Fruit fly (Drosophila melanogaster) whole organism, embryonic: ENCODE measurements around the gene pcm.

ENCODE experiments used
- Ada2b ChIP-seq: fragments of 200-800 bp; sonication (Bioruptor generic); IDR thresholded peaks from 2 replicates; pipeline ENCODE4 v1.3.6; 2022; ENCODE audit warnings: missing biosample characterization, missing genetic modification characterization
- Aef1 ChIP-seq: fragments of 200-800 bp; sonication (Bioruptor generic); IDR thresholded peaks from 3 replicates; pipeline ENCODE4 v1.3.6; 2022; ENCODE audit warnings: missing biosample characterization, missing genetic modification characterization
- Asciz ChIP-seq: fragments of 200-800 bp; sonication (Bioruptor generic); optimal IDR thresholded peaks from 2 replicates; lab custom pipeline; 2017; ENCODE audit warnings: missing biosample characterization, mild to moderate bottlenecking, missing genetic modification characterization, missing genetic modification reagents
- C15 ChIP-seq: fragments of 200-800 bp; sonication (Bioruptor generic); IDR thresholded peaks from 3 replicates; pipeline ENCODE4 v1.3.6; 2022; ENCODE audit warnings: missing biosample characterization, missing genetic modification characterization
- CG10147 ChIP-seq: fragments of 200-800 bp; sonication (Bioruptor generic); optimal IDR thresholded peaks from 2 replicates; lab custom pipeline; 2019; ENCODE audit warnings: missing biosample characterization, mild to moderate bottlenecking, missing genetic modification characterization, moderate library complexity
- CG11085 ChIP-seq: fragments of 200-800 bp; sonication (Bioruptor generic); IDR thresholded peaks from 2 replicates; pipeline ENCODE4 v1.3.6; 2022; ENCODE audit warnings: missing biosample characterization, missing genetic modification characterization
- CG11695 ChIP-seq: fragments of 200-800 bp; sonication (Bioruptor generic); IDR thresholded peaks from 3 replicates; pipeline ENCODE4 v1.3.6; 2022; ENCODE audit warnings: missing biosample characterization, missing genetic modification characterization
- CG12104 ChIP-seq: fragments of 200-800 bp; sonication (Bioruptor generic); optimal IDR thresholded peaks from 3 replicates; lab custom pipeline; 2016; ENCODE audit warnings: missing biosample characterization, missing genetic modification characterization
- CG12391 ChIP-seq: fragments of 200-800 bp; sonication (Bioruptor generic); optimal IDR thresholded peaks from 3 replicates; lab custom pipeline; 2018; ENCODE audit warnings: missing biosample characterization, mild to moderate bottlenecking, missing genetic modification characterization, moderate library complexity
- CG12744 ChIP-seq: fragments of 200-800 bp; sonication (Bioruptor generic); optimal IDR thresholded peaks from 2 replicates; lab custom pipeline; 2016; ENCODE audit warnings: missing biosample characterization, missing genetic modification characterization
- CG12769 ChIP-seq: fragments of 200-800 bp; sonication (Bioruptor generic); optimal IDR thresholded peaks from 2 replicates; lab custom pipeline; 2019; ENCODE audit warnings: missing biosample characterization, mild to moderate bottlenecking, missing genetic modification characterization, moderate library complexity
- CG14710 ChIP-seq: fragments of 200-800 bp; sonication (Bioruptor generic); optimal IDR thresholded peaks from 3 replicates; lab custom pipeline; 2019; ENCODE audit warnings: missing biosample characterization, mild to moderate bottlenecking, missing genetic modification characterization, moderate library complexity
- CG1647 ChIP-seq: fragments of 200-800 bp; sonication (Bioruptor generic); optimal IDR thresholded peaks from 3 replicates; lab custom pipeline; 2016; ENCODE audit warnings: missing biosample characterization, missing genetic modification characterization
- CG16815 ChIP-seq: fragments of 200-800 bp; sonication (Bioruptor generic); optimal IDR thresholded peaks from 3 replicates; lab custom pipeline; 2017; ENCODE audit warnings: missing biosample characterization, mild to moderate bottlenecking, missing genetic modification characterization
- CG30020 ChIP-seq: fragments of 200-800 bp; optimal IDR thresholded peaks from 2 replicates; lab custom pipeline; 2019; ENCODE audit warnings: missing biosample characterization, mild to moderate bottlenecking, missing genetic modification characterization, moderate library complexity
- CG30431 ChIP-seq: fragments of 200-800 bp; sonication (Bioruptor generic); optimal IDR thresholded peaks from 2 replicates; lab custom pipeline; 2017; ENCODE audit warnings: missing biosample characterization, missing genetic modification characterization
- CG34376 ChIP-seq: fragments of 200-800 bp; sonication (Bioruptor generic); optimal IDR thresholded peaks from 2 replicates; lab custom pipeline; 2018; ENCODE audit warnings: missing biosample characterization, mild to moderate bottlenecking, missing genetic modification characterization
- CG4617 ChIP-seq: fragments of 200-800 bp; sonication (Bioruptor generic); optimal IDR thresholded peaks from 3 replicates; lab custom pipeline; 2016; ENCODE audit warnings: missing biosample characterization, missing genetic modification characterization, borderline replicate concordance
- CG6254 ChIP-seq: fragments of 200-800 bp; sonication (Bioruptor generic); optimal IDR thresholded peaks from 3 replicates; lab custom pipeline; 2017; ENCODE audit warnings: mild to moderate bottlenecking, missing biosample characterization, missing genetic modification reagents, missing genetic modification characterization
- CG6654 ChIP-seq: fragments of 200-800 bp; sonication (Bioruptor generic); optimal IDR thresholded peaks from 2 replicates; lab custom pipeline; 2017; ENCODE audit warnings: missing biosample characterization, mild to moderate bottlenecking, missing genetic modification characterization
- CG6683 ChIP-seq: fragments of 200-800 bp; sonication (Bioruptor generic); optimal IDR thresholded peaks from 2 replicates; lab custom pipeline; 2017; ENCODE audit warnings: missing biosample characterization, mild to moderate bottlenecking, missing genetic modification characterization, missing genetic modification reagents
- CG6854 ChIP-seq: fragments of 200-800 bp; sonication (Bioruptor generic); optimal IDR thresholded peaks from 3 replicates; lab custom pipeline; 2017; ENCODE audit warnings: missing biosample characterization, mild to moderate bottlenecking, missing genetic modification characterization
- CG8765 ChIP-seq: fragments of 200-800 bp; sonication (Bioruptor generic); IDR thresholded peaks from 2 replicates; pipeline ENCODE4 v1.3.6; 2022; ENCODE audit warnings: missing biosample characterization, missing genetic modification characterization
- CG9727 ChIP-seq: fragments of 200-800 bp; sonication (Bioruptor generic); optimal IDR thresholded peaks from 3 replicates; lab custom pipeline; 2017; ENCODE audit warnings: missing biosample characterization, mild to moderate bottlenecking, missing genetic modification characterization
- Camta ChIP-seq: fragments of 200-800 bp; sonication (Bioruptor generic); optimal IDR thresholded peaks from 2 replicates; lab custom pipeline; 2016; ENCODE audit warnings: missing biosample characterization, missing genetic modification characterization
- CoRest ChIP-seq: fragments of 200-800 bp; sonication (Bioruptor generic); optimal IDR thresholded peaks from 3 replicates; lab custom pipeline; 2018; ENCODE audit warnings: missing biosample characterization, mild to moderate bottlenecking, missing genetic modification characterization, moderate library complexity
- Dek ChIP-seq: fragments of 200-800 bp; sonication (Bioruptor generic); optimal IDR thresholded peaks from 3 replicates; lab custom pipeline; 2019; ENCODE audit warnings: missing biosample characterization, mild to moderate bottlenecking, missing genetic modification characterization, moderate library complexity
- ERR ChIP-seq: fragments of 200-800 bp; sonication (Bioruptor generic); optimal IDR thresholded peaks from 2 replicates; lab custom pipeline; 2016; ENCODE audit warnings: missing biosample characterization, missing genetic modification characterization
- Ets65A ChIP-seq: fragments of 200-800 bp; sonication (Bioruptor generic); peaks from one replicate; lab custom pipeline; 2016; ENCODE audit warnings: missing biosample characterization, missing genetic modification characterization
- Ets97D ChIP-seq: fragments of 200-800 bp; sonication (Bioruptor generic); optimal IDR thresholded peaks from 3 replicates; lab custom pipeline; 2016; ENCODE audit warnings: missing biosample characterization, missing genetic modification characterization
- HmgD ChIP-seq: fragments of 200-800 bp; sonication (Bioruptor generic); optimal IDR thresholded peaks from 3 replicates; lab custom pipeline; 2016; ENCODE audit warnings: missing biosample characterization, missing genetic modification characterization
- Mes4 ChIP-seq: fragments of 200-800 bp; sonication (Bioruptor generic); optimal IDR thresholded peaks from 2 replicates; lab custom pipeline; 2016; ENCODE audit warnings: missing biosample characterization, missing genetic modification characterization
- Ptx1 ChIP-seq: fragments of 200-800 bp; sonication (Bioruptor generic); IDR thresholded peaks from 2 replicates; pipeline ENCODE4 v1.3.6; 2022; ENCODE audit warnings: missing biosample characterization, missing genetic modification characterization
- Sry-β ChIP-seq: fragments of 200-800 bp; sonication (Bioruptor generic); optimal IDR thresholded peaks from 2 replicates; lab custom pipeline; 2018; ENCODE audit warnings: missing biosample characterization, mild to moderate bottlenecking, missing genetic modification characterization, moderate library complexity
- Ssrp ChIP-seq: fragments of 200-800 bp; sonication (Bioruptor generic); optimal IDR thresholded peaks from 2 replicates; lab custom pipeline; 2018; ENCODE audit warnings: missing biosample characterization, mild to moderate bottlenecking, missing genetic modification characterization, moderate library complexity
- Stat92E ChIP-seq, 3 experiments: fragments of >200 bp in 2 of 3; fragments of 200-800 bp in 1 of 3; sonication (Bioruptor generic) in 1 of 3; optimal IDR thresholded peaks; 2 replicates each; lab custom pipeline; 2017 to 2019; ENCODE audit warnings: missing biosample characterization in 3 of 3, missing genetic modification characterization in 3 of 3, mild to moderate bottlenecking in 1 of 3, moderate library complexity in 1 of 3
- ash1 ChIP-seq: fragments of 200-800 bp; sonication (Bioruptor generic); optimal IDR thresholded peaks from 2 replicates; lab custom pipeline; 2018; ENCODE audit warnings: missing biosample characterization, mild to moderate bottlenecking, missing genetic modification characterization
- bowl ChIP-seq: fragments of 200-800 bp; sonication (Bioruptor generic); IDR thresholded peaks from 2 replicates; pipeline ENCODE4 v1.3.6; 2022; ENCODE audit warnings: missing biosample characterization, missing genetic modification characterization
- cas ChIP-seq: fragments of 200-800 bp; sonication (Bioruptor generic); IDR thresholded peaks from 2 replicates; pipeline ENCODE4 v1.3.6; 2022; ENCODE audit warnings: missing biosample characterization, missing genetic modification characterization
- cg ChIP-seq: fragments of 200-800 bp; sonication (Bioruptor generic); optimal IDR thresholded peaks from 3 replicates; lab custom pipeline; 2019; ENCODE audit warnings: missing biosample characterization, mild to moderate bottlenecking, missing genetic modification characterization, moderate library complexity
- da ChIP-seq: fragments of 200-800 bp; sonication (Bioruptor generic); optimal IDR thresholded peaks from 2 replicates; lab custom pipeline; 2016; ENCODE audit warnings: missing biosample characterization, missing genetic modification characterization
- ems ChIP-seq: fragments of 200-800 bp; sonication (Bioruptor generic); optimal IDR thresholded peaks from 3 replicates; lab custom pipeline; 2016; ENCODE audit warnings: missing biosample characterization, missing genetic modification characterization
- lab ChIP-seq: fragments of 200-800 bp; sonication (Bioruptor generic); optimal IDR thresholded peaks from 3 replicates; lab custom pipeline; 2017; ENCODE audit warnings: missing biosample characterization, missing genetic modification characterization, mild to moderate bottlenecking, moderate library complexity, missing genetic modification reagents
- lov ChIP-seq, 2 experiments: fragments of 200-800 bp in 1 of 2; fragments of >200 bp in 1 of 2; sonication (Bioruptor generic) in 1 of 2; IDR thresholded peaks in 1 of 2; optimal IDR thresholded peaks in 1 of 2; 2 replicates in 1 of 2; 3 replicates in 1 of 2; pipeline versions ENCODE4 v1.3.6 to Lab custom; 2017 to 2022; ENCODE audit warnings: missing biosample characterization in 1 of 2, missing genetic modification characterization in 1 of 2
- prd ChIP-seq, 3 experiments: fragments of >200 bp in 2 of 3; fragments of 200-800 bp in 1 of 3; sonication (Bioruptor generic) in 1 of 3; optimal IDR thresholded peaks in 2 of 3; IDR thresholded peaks in 1 of 3; 2 replicates in 2 of 3; 3 replicates in 1 of 3; pipeline versions ENCODE4 v1.3.6 to Lab custom; 2017 to 2022; ENCODE audit warnings: missing biosample characterization in 1 of 3, missing genetic modification characterization in 1 of 3
- pros ChIP-seq: fragments of 200-800 bp; sonication (Bioruptor generic); optimal IDR thresholded peaks from 3 replicates; lab custom pipeline; 2019; ENCODE audit warnings: missing biosample characterization, mild to moderate bottlenecking, missing genetic modification characterization, moderate library complexity
- slou ChIP-seq: fragments of 200-800 bp; sonication (Bioruptor generic); optimal IDR thresholded peaks from 3 replicates; lab custom pipeline; 2016; ENCODE audit warnings: missing biosample characterization, missing genetic modification characterization
- vnd ChIP-seq: fragments of 200-800 bp; sonication (Bioruptor generic); IDR thresholded peaks from 3 replicates; pipeline ENCODE4 v1.3.6; 2022; ENCODE audit warnings: missing biosample characterization, missing genetic modification characterization; ENCODE audit not compliant: partially characterized antibody
- zen ChIP-seq: fragments of 200-800 bp; sonication (Bioruptor generic); optimal IDR thresholded peaks from 3 replicates; lab custom pipeline; 2018; ENCODE audit warnings: missing biosample characterization, mild to moderate bottlenecking, missing genetic modification characterization, moderate library complexity
- zf30C ChIP-seq: fragments of 200-800 bp; sonication (Bioruptor generic); optimal IDR thresholded peaks from 3 replicates; lab custom pipeline; 2018; ENCODE audit warnings: missing biosample characterization, mild to moderate bottlenecking, missing genetic modification characterization

pcm gene

dm6 chrX:19496808-19497259 is 5.0 kb upstream of the pcm start (continued):
- TF ChIP-seq lov (optimal IDR thresholded peaks at IDR 0.05; lab: Kevin White, UChicago) (no peak), lov (GFP tag; IDR thresholded peaks at IDR 0.05; lab: Robert Waterston, UW) (0 out of 3 replicates have a peak, but pooled peaks have one; percentile 34), CG30431 (GFP tag; lab: Kevin White, UChicago) (no peak), ERR (GFP tag; lab: Kevin White, UChicago) (peak; percentile 1), CG6654 (no peak), slou (GFP tag; lab: Kevin White, UChicago) (no peak), CG6683 (GFP tag; lab: Kevin White, UChicago) (no peak), cas (GFP tag; lab: Robert Waterston, UW) (no peak), ash1 (GFP tag; lab: Kevin White, UChicago) (peak; percentile 28), CG11695 (no peak), vnd (GFP tag; lab: Robert Waterston, UW) (0 out of 3 replicates have a peak, but pooled peaks have one; percentile 37), Mes4 (GFP tag; lab: Kevin White, UChicago) (no peak), CG8765 (GFP tag; lab: Robert Waterston, UW) (no peak), Ptx1 (GFP tag; lab: Robert Waterston, UW) (no peak), CG6254 (GFP tag; lab: Kevin White, UChicago) (no peak), Ets97D (peak; percentile 71), HmgD (GFP tag; lab: Kevin White, UChicago) (peak; percentile 26), Dek (no peak), Asciz (GFP tag; lab: Kevin White, UChicago) (no peak), Ada2b (GFP tag; lab: Robert Waterston, UW) (no peak), CG6854 (GFP tag; lab: Kevin White, UChicago) (no peak), prd (optimal IDR thresholded peaks at IDR 0.05; lab: Kevin White, UChicago) (no peak), prd (GFP tag; IDR thresholded peaks at IDR 0.05; lab: Robert Waterston, UW) (no peak), Ssrp (tag; lab: Kevin White, UChicago) (no peak), CG30020 (no peak), bowl (no peak), CG1647 (no peak), CG11085 (no peak), lab (GFP tag; lab: Kevin White, UChicago) (peak; percentile 40), CG4617 (GFP tag; lab: Kevin White, UChicago) (no peak), CG12104 (GFP tag; lab: Kevin White, UChicago) (no peak), CG12744 (GFP tag; lab: Kevin White, UChicago) (no peak), C15 (GFP tag; lab: Robert Waterston, UW) (no peak), CG10147 (GFP tag; lab: Kevin White, UChicago) (no peak), CG16815 (no peak), zf30C (GFP tag; lab: Kevin White, UChicago) (peak; percentile 75), CG9727 (no peak), cg (peak; percentile 94), Ets65A (GFP tag; lab: Kevin White, UChicago) (no peak), CoRest (tag; lab: Kevin White, UChicago) (no peak), pros (GFP tag; lab: Kevin White, UChicago) (no peak), Stat92E (GFP tag; optimal IDR thresholded peaks at IDR 0.05; lab: Kevin White, UChicago) (no peak), ems (GFP tag; lab: Kevin White, UChicago) (no peak), da (no peak), CG12391 (no peak), CG12769 (tag; lab: Kevin White, UChicago) (peak; percentile 61), Camta (no peak), CG34376 (GFP tag; lab: Kevin White, UChicago) (no peak), Aef1 (GFP tag; lab: Robert Waterston, UW) (peak; percentile 82), CG14710 (peak; percentile 11), zen (tag; lab: Kevin White, UChicago) (no peak), Sry-β (GFP tag; lab: Kevin White, UChicago) (no peak)
